Fruit fly (Drosophila melanogaster) Kc167 (cell line): ENCODE results near the gene CG6163.

Experiments used
- Myc ChIP-seq: fragments of >200 bp; optimal IDR thresholded peaks from 2 replicates; lab custom pipeline; 2017; ENCODE audit warnings: missing external identifiers
- Sin3A ChIP-seq: fragments of >200 bp; optimal IDR thresholded peaks from 2 replicates; lab custom pipeline; 2018; ENCODE audit warnings: missing external identifiers
- h ChIP-seq: fragments of >200 bp; optimal IDR thresholded peaks from 3 replicates; lab custom pipeline; 2018; ENCODE audit warnings: missing external identifiers
- insv ChIP-seq: fragments of >200 bp; optimal IDR thresholded peaks from 3 replicates; lab custom pipeline; 2018; ENCODE audit warnings: missing external identifiers
- psq ChIP-seq: fragments of >200 bp; optimal IDR thresholded peaks from 2 replicates; lab custom pipeline; 2017; ENCODE audit warnings: missing external identifiers
- ttk ChIP-seq: sonication (Bioruptor generic); optimal IDR thresholded peaks from 2 replicates; lab custom pipeline; 2017; ENCODE audit warnings: missing external identifiers

CG6163 gene

DNA sequence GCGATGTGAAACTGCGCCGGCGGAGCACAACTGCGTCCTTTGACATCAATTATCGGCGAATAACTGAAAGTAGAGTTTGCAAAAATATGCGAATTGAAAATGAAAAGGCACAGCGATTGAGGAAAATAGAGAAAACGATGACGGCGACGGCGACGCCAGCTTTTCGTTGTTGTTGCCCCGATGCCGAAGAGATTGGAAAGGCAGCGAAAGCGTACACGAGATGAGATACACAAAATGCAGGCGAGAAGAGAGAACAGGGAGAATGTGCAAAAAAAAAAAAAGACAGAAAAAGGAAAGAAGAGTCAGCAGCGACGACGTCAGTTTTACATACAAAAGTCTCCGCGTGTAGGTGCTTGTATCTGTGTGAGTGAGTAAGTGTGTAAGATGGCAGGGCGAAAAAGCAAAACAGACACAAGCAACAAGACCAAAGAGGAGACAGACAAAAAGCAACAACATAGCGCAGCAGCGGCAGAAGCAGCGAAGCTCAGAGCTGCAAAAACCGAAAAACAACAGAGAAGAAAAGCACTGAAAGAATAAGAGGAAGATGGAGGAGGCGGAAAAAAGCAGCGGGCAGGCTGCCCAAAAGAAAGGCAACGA is at the start of gene CG6163:
TSS of gene CG6163 (minus strand) at position 51 of the 597 bp plus-strand sequence.
- peak; percentile 63 for TF ChIP-seq psq
- TF ChIP-seq ttk (lab: Kevin White, UChicago), result no peak

dm6 chr3L:11414453-11414852 is 49.8 kb upstream of the CG6163 start:
- TF ChIP-seq Myc (lab: Kevin White, UChicago) (no peak), psq (no peak), ttk (lab: Kevin White, UChicago) (no peak), insv (lab: Kevin White, UChicago) (no peak), h (no peak), Sin3A (lab: Kevin White, UChicago) (no peak)

DNA sequence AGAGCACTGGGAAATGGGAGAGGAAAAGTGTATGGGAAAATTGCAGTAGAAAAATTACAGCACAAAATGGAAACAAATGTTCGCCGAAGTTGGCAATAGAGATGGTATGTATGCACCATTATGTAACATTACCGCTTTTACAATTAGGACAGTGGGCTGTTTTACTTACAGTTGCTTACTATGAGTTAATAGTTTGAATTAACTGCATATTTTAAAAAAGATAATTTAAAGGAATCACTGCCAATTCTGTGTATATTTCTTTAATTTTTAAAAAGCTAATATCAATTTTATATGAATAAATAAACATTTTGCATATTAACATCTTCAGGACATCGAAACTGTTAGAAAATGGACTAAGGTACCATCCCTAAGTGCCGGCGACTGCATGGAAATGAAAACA is 49.0 kb upstream of the CG6163 start:
- TF ChIP-seq h, result no peak
- TF ChIP-seq psq, result no peak
- TF ChIP-seq ttk (lab: Kevin White, UChicago), result no peak
- no peak for TF ChIP-seq Myc (lab: Kevin White, UChicago)
- TF ChIP-seq Sin3A (lab: Kevin White, UChicago), result no peak
- no peak for TF ChIP-seq insv (lab: Kevin White, UChicago)

- no peak for TF ChIP-seq h
- no peak for TF ChIP-seq Myc (lab: Kevin White, UChicago)
- TF ChIP-seq ttk (lab: Kevin White, UChicago), result no peak
- no peak for TF ChIP-seq psq
- no peak for TF ChIP-seq insv (lab: Kevin White, UChicago)
- TF ChIP-seq Sin3A (lab: Kevin White, UChicago), result no peak
These were observed 45.8 kb upstream of the CG6163 start for dm6 chr3L:11410505-11410904.

- no peak for TF ChIP-seq insv (lab: Kevin White, UChicago)
- TF ChIP-seq psq, result no peak
- no peak for TF ChIP-seq h
- no peak for TF ChIP-seq Sin3A (lab: Kevin White, UChicago)
- no peak for TF ChIP-seq ttk (lab: Kevin White, UChicago)
- TF ChIP-seq Myc (lab: Kevin White, UChicago), result no peak
These were observed 43.8 kb upstream of the CG6163 start for dm6 chr3L:11408282-11409047.

DNA sequence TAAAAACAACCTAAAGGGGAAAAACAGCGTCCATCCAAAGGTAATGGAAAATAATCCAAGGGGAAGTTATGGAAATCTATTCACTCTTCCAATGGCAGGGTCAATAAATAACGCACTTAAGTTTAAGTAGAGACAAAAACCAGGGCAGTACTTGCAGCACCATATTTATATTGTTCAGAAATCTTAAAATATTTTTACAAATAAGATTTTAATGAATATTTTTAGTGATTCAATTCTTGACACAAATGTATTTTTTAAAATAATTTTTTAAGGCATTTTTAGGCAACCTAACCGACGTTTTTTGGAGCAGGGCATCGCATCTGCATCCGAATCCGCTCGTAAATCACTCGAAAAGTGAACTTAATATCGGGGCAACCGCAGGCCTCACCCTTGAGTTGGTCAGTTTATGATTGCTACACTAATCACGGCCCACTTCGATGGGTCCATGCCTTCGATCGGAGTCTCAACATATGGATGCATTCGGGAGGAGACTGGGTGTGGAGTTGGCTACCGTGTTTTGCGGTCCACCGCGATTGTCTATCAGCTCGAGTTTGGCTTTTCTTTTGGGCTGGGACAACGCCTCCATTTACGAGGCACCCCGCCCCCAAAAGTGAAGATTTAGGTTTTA is 42.6 kb upstream of the CG6163 start:
- TF ChIP-seq Myc (lab: Kevin White, UChicago), result no peak
- TF ChIP-seq insv (lab: Kevin White, UChicago), result no peak
- TF ChIP-seq ttk (lab: Kevin White, UChicago), result no peak
- no peak for TF ChIP-seq psq
- TF ChIP-seq h, result no peak
- TF ChIP-seq Sin3A (lab: Kevin White, UChicago), result no peak

- TF ChIP-seq Myc (lab: Kevin White, UChicago) (no peak), h (no peak), ttk (lab: Kevin White, UChicago) (no peak), psq (no peak), insv (lab: Kevin White, UChicago) (no peak), Sin3A (lab: Kevin White, UChicago) (no peak)
These were observed 42.0 kb upstream of the CG6163 start for dm6 chr3L:11406535-11407201.

dm6 chr3L:11405362-11406254 is 40.9 kb upstream of the CG6163 start:
- TF ChIP-seq Myc (lab: Kevin White, UChicago), result no peak
- no peak for TF ChIP-seq ttk (lab: Kevin White, UChicago)
- TF ChIP-seq h, result no peak
- TF ChIP-seq insv (lab: Kevin White, UChicago), result no peak
- TF ChIP-seq Sin3A (lab: Kevin White, UChicago), result no peak
- no peak for TF ChIP-seq psq

DNA sequence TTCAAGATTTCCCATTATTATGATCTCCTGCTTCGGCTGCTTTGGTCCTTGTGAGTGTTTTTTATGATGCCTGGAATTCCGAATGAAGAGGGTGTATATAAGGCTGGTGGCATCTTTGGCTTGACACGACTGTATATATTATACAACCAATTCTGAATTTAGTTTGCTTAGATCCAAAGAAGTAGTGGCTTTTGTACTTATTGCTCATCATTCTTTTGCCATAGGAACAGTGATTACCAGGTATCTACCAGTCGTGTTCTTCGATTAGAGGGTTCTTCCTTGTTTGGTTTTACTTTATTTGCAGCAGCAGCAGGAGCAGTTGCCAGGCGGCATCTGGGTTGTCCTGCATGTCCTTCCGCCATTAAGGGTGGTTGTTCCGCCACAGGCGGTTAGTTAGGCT is 38.9 kb upstream of the CG6163 start:
- TF ChIP-seq h (no peak), Sin3A (lab: Kevin White, UChicago) (no peak), psq (no peak), ttk (lab: Kevin White, UChicago) (no peak), Myc (lab: Kevin White, UChicago) (no peak), insv (lab: Kevin White, UChicago) (no peak)

DNA sequence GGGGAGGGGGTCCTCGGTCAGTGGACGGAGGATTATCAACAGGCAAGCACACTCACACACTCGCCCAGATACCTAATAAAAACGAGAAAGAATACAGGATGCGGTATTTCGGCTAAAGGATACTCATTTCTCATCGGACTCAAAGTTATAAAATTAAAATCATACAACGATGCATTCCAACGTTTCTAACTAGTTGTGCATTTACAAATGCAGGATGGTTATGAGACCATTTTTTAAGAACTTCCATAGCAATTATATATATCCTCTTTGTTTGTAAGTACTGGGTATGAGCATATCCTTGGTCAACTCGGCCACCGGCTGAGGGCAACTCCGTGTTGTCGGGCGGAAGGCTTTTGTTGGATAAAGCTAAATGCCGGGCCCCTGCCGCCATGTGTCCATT is 37.6 kb upstream of the CG6163 start:
- TF ChIP-seq Myc (lab: Kevin White, UChicago), result no peak
- TF ChIP-seq h, result no peak
- TF ChIP-seq insv (lab: Kevin White, UChicago), result no peak
- TF ChIP-seq psq, result no peak

dm6 chr3L:11400673-11401186 is 36.0 kb upstream of the CG6163 start:
- TF ChIP-seq Myc (lab: Kevin White, UChicago) (no peak), ttk (lab: Kevin White, UChicago) (no peak), h (no peak), Sin3A (lab: Kevin White, UChicago) (no peak), insv (lab: Kevin White, UChicago) (no peak), psq (no peak)
